Fruit fly (Drosophila melanogaster) ovary, adult (tissue): ENCODE results near the gene Ada2b.

Experiments
- CG17801 ChIP-seq: fragments of 200-800 bp; optimal IDR thresholded peaks from 2 replicates; lab custom pipeline; 2019; ENCODE audit warnings: missing biosample characterization, mild to moderate bottlenecking, missing genetic modification characterization, moderate library complexity; ENCODE audit not compliant: partially characterized antibody

Ada2b gene

dm6 chr3R:8187446-8188133, 52.7 kb downstream of the Ada2b start:
- TF ChIP-seq CG17801 (GFP tag; lab: Kevin White, UChicago): no peak
